Fruit fly (Drosophila melanogaster) whole organism, embryonic: Measurements from ENCODE around the gene lectin-29Ca.

Experiments used
- Bgb ChIP-seq: fragments of 200-800 bp; sonication (Bioruptor generic); IDR thresholded peaks from 2 replicates; pipeline ENCODE4 v1.3.6; 2022; ENCODE audit warnings: missing biosample characterization, missing genetic modification characterization; ENCODE audit not compliant: partially characterized antibody
- CG10147 ChIP-seq: fragments of 200-800 bp; sonication (Bioruptor generic); optimal IDR thresholded peaks from 2 replicates; lab custom pipeline; 2019; ENCODE audit warnings: missing biosample characterization, mild to moderate bottlenecking, missing genetic modification characterization, moderate library complexity
- CG10209 ChIP-seq: fragments of 200-800 bp; sonication (Bioruptor generic); optimal IDR thresholded peaks from 3 replicates; lab custom pipeline; 2017; ENCODE audit warnings: missing biosample characterization, mild to moderate bottlenecking, missing genetic modification characterization, missing genetic modification reagents
- CG13123 ChIP-seq: fragments of 200-800 bp; sonication (Bioruptor generic); optimal IDR thresholded peaks from 2 replicates; lab custom pipeline; 2016; ENCODE audit warnings: missing biosample characterization, missing genetic modification characterization
- CG15073 ChIP-seq: fragments of 200-800 bp; sonication (Bioruptor generic); optimal IDR thresholded peaks from 2 replicates; lab custom pipeline; 2016; ENCODE audit warnings: missing biosample characterization, missing genetic modification characterization
- CG2875 ChIP-seq: fragments of 200-800 bp; sonication (Bioruptor generic); optimal IDR thresholded peaks from 2 replicates; lab custom pipeline; 2017; ENCODE audit warnings: missing biosample characterization, mild to moderate bottlenecking, missing genetic modification characterization, missing genetic modification reagents
- CG2889 ChIP-seq: fragments of 200-800 bp; sonication (Bioruptor generic); IDR thresholded peaks from 3 replicates; pipeline ENCODE4 v1.3.6; 2022; ENCODE audit warnings: missing biosample characterization, missing genetic modification characterization
- CG3065 ChIP-seq: fragments of 200-800 bp; sonication (Bioruptor generic); optimal IDR thresholded peaks from 2 replicates; lab custom pipeline; 2016; ENCODE audit warnings: missing biosample characterization, missing genetic modification characterization
- CG31441 ChIP-seq: fragments of 200-800 bp; sonication (Bioruptor generic); IDR thresholded peaks from 2 replicates; pipeline ENCODE4 v1.3.6; 2022; ENCODE audit warnings: missing biosample characterization, missing genetic modification characterization
- CG43689 ChIP-seq: fragments of 200-800 bp; sonication (Bioruptor generic); IDR thresholded peaks from 2 replicates; pipeline ENCODE4 v1.3.6; 2022; ENCODE audit warnings: missing biosample characterization, missing genetic modification characterization
- CG4424 ChIP-seq: fragments of 200-800 bp; sonication (Bioruptor generic); optimal IDR thresholded peaks from 3 replicates; lab custom pipeline; 2016; ENCODE audit warnings: missing biosample characterization, missing genetic modification characterization
- CG6272 ChIP-seq: fragments of 200-800 bp; sonication (Bioruptor generic); IDR thresholded peaks from 2 replicates; pipeline ENCODE4 v1.3.6; 2022; ENCODE audit warnings: missing biosample characterization, missing genetic modification characterization
- CG6791 ChIP-seq: fragments of 200-800 bp; sonication (Bioruptor generic); IDR thresholded peaks from 3 replicates; pipeline ENCODE4 v1.3.6; 2022; ENCODE audit warnings: missing biosample characterization, missing genetic modification characterization; ENCODE audit not compliant: partially characterized antibody
- CG7271 ChIP-seq: fragments of 200-800 bp; sonication (Bioruptor generic); optimal IDR thresholded peaks from 2 replicates; lab custom pipeline; 2018; ENCODE audit warnings: missing biosample characterization, mild to moderate bottlenecking, missing genetic modification characterization, moderate library complexity
- CG7556 ChIP-seq: fragments of 200-800 bp; sonication (Bioruptor generic); optimal IDR thresholded peaks from 2 replicates; lab custom pipeline; 2017; ENCODE audit warnings: missing biosample characterization, mild to moderate bottlenecking, missing genetic modification characterization
- CG7839 ChIP-seq: fragments of 200-800 bp; sonication (Bioruptor generic); optimal IDR thresholded peaks from 3 replicates; lab custom pipeline; 2018; ENCODE audit warnings: missing biosample characterization, mild to moderate bottlenecking, missing genetic modification characterization, moderate library complexity
- CoRest ChIP-seq: fragments of 200-800 bp; sonication (Bioruptor generic); optimal IDR thresholded peaks from 3 replicates; lab custom pipeline; 2018; ENCODE audit warnings: missing biosample characterization, mild to moderate bottlenecking, missing genetic modification characterization, moderate library complexity
- Dp ChIP-seq: fragments of 200-800 bp; sonication (Bioruptor generic); optimal IDR thresholded peaks from 2 replicates; lab custom pipeline; 2018; ENCODE audit warnings: missing biosample characterization, mild to moderate bottlenecking, missing genetic modification characterization, moderate library complexity
- Ets97D ChIP-seq: fragments of 200-800 bp; sonication (Bioruptor generic); optimal IDR thresholded peaks from 3 replicates; lab custom pipeline; 2016; ENCODE audit warnings: missing biosample characterization, missing genetic modification characterization
- H2.0 ChIP-seq: fragments of 200-800 bp; sonication (Bioruptor generic); IDR thresholded peaks from 2 replicates; pipeline ENCODE4 v1.3.6; 2022; ENCODE audit warnings: missing biosample characterization, missing genetic modification characterization
- HLHmδ ChIP-seq: fragments of 200-800 bp; sonication (Bioruptor generic); optimal IDR thresholded peaks from 2 replicates; lab custom pipeline; 2018; ENCODE audit warnings: missing biosample characterization, mild to moderate bottlenecking, missing genetic modification characterization, moderate library complexity
- Nf-YC ChIP-seq: fragments of 200-800 bp; optimal IDR thresholded peaks from 3 replicates; lab custom pipeline; 2019; ENCODE audit warnings: missing biosample characterization, mild to moderate bottlenecking, missing genetic modification characterization, moderate library complexity
- Side ChIP-seq: fragments of 200-800 bp; sonication (Bioruptor generic); optimal IDR thresholded peaks from 2 replicates; lab custom pipeline; 2016; ENCODE audit warnings: missing biosample characterization, missing genetic modification characterization
- Sry-β ChIP-seq: fragments of 200-800 bp; sonication (Bioruptor generic); optimal IDR thresholded peaks from 2 replicates; lab custom pipeline; 2018; ENCODE audit warnings: missing biosample characterization, mild to moderate bottlenecking, missing genetic modification characterization, moderate library complexity
- Ssrp ChIP-seq: fragments of 200-800 bp; sonication (Bioruptor generic); optimal IDR thresholded peaks from 2 replicates; lab custom pipeline; 2018; ENCODE audit warnings: missing biosample characterization, mild to moderate bottlenecking, missing genetic modification characterization, moderate library complexity
- Vsx1 ChIP-seq: fragments of 200-800 bp; sonication (Bioruptor generic); optimal IDR thresholded peaks from 2 replicates; lab custom pipeline; 2017; ENCODE audit warnings: missing biosample characterization, mild to moderate bottlenecking, missing genetic modification characterization, missing genetic modification reagents
- abd-A ChIP-seq: fragments of 200-800 bp; sonication (Bioruptor generic); optimal IDR thresholded peaks from 3 replicates; lab custom pipeline; 2019; ENCODE audit warnings: missing biosample characterization, mild to moderate bottlenecking, missing genetic modification characterization, moderate library complexity
- aop ChIP-seq: fragments of 200-800 bp; sonication (Bioruptor generic); IDR thresholded peaks from 2 replicates; pipeline ENCODE4 v1.3.6; 2022; ENCODE audit warnings: missing biosample characterization, missing genetic modification characterization
- ase ChIP-seq: fragments of 200-800 bp; sonication (Bioruptor generic); IDR thresholded peaks from 3 replicates; pipeline ENCODE4 v1.3.6; 2022; ENCODE audit warnings: missing biosample characterization, missing genetic modification characterization
- bigmax ChIP-seq: fragments of 200-800 bp; sonication (Bioruptor generic); optimal IDR thresholded peaks from 2 replicates; lab custom pipeline; 2018; ENCODE audit warnings: missing biosample characterization, mild to moderate bottlenecking, missing genetic modification characterization
- cato ChIP-seq: fragments of 200-800 bp; sonication (Bioruptor generic); optimal IDR thresholded peaks from 2 replicates; lab custom pipeline; 2016; ENCODE audit warnings: missing biosample characterization, missing genetic modification characterization, borderline replicate concordance
- corto ChIP-seq: fragments of 200-800 bp; sonication (Bioruptor generic); optimal IDR thresholded peaks from 2 replicates; lab custom pipeline; 2016; ENCODE audit warnings: missing biosample characterization, mild to moderate bottlenecking, missing genetic modification characterization, moderate library complexity
- dati ChIP-seq: fragments of 200-800 bp; sonication (Bioruptor generic); IDR thresholded peaks from 2 replicates; pipeline ENCODE4 v1.3.6; 2022; ENCODE audit warnings: missing biosample characterization, missing genetic modification characterization
- dm ChIP-seq: fragments of 200-800 bp; sonication (Bioruptor generic); optimal IDR thresholded peaks from 3 replicates; lab custom pipeline; 2016; ENCODE audit warnings: missing biosample characterization, missing genetic modification characterization
- dmrt99B ChIP-seq: fragments of 200-800 bp; sonication (Bioruptor generic); optimal IDR thresholded peaks from 2 replicates; lab custom pipeline; 2018; ENCODE audit warnings: missing biosample characterization, mild to moderate bottlenecking, missing genetic modification characterization, moderate library complexity
- exex ChIP-seq: fragments of 200-800 bp; sonication (Bioruptor generic); optimal IDR thresholded peaks from 4 replicates; lab custom pipeline; 2018; ENCODE audit warnings: missing biosample characterization, mild to moderate bottlenecking, missing genetic modification characterization, moderate library complexity
- gcm ChIP-seq: fragments of 200-800 bp; sonication (Bioruptor generic); optimal IDR thresholded peaks from 2 replicates; lab custom pipeline; 2019; ENCODE audit warnings: missing biosample characterization, mild to moderate bottlenecking, missing genetic modification characterization, moderate library complexity
- gsb-n ChIP-seq: fragments of 200-800 bp; sonication (Bioruptor generic); optimal IDR thresholded peaks from 3 replicates; lab custom pipeline; 2018; ENCODE audit warnings: missing biosample characterization, mild to moderate bottlenecking, missing genetic modification characterization
- ind ChIP-seq: fragments of 200-800 bp; sonication (Bioruptor generic); optimal IDR thresholded peaks from 3 replicates; lab custom pipeline; 2016; ENCODE audit warnings: missing biosample characterization, missing genetic modification characterization
- insv ChIP-seq, 2 experiments: fragments of 200-800 bp; sonication (Bioruptor generic); optimal IDR thresholded peaks; 3 replicates each; lab custom pipeline; 2016 to 2018; ENCODE audit warnings: missing biosample characterization in 2 of 2, missing genetic modification characterization in 2 of 2
- jing ChIP-seq: fragments of 200-800 bp; sonication (Bioruptor generic); optimal IDR thresholded peaks from 2 replicates; lab custom pipeline; 2018; ENCODE audit warnings: missing biosample characterization, mild to moderate bottlenecking, missing genetic modification characterization
- pfk ChIP-seq: fragments of 200-800 bp; sonication (Bioruptor generic); optimal IDR thresholded peaks from 2 replicates; lab custom pipeline; 2018; ENCODE audit warnings: missing biosample characterization, mild to moderate bottlenecking, missing genetic modification characterization, moderate library complexity
- salm ChIP-seq: fragments of 200-800 bp; sonication (Bioruptor generic); optimal IDR thresholded peaks from 2 replicates; lab custom pipeline; 2018; ENCODE audit warnings: missing biosample characterization, mild to moderate bottlenecking, missing genetic modification characterization
- schlank ChIP-seq: fragments of 200-800 bp; sonication (Bioruptor generic); optimal IDR thresholded peaks from 2 replicates; lab custom pipeline; 2018; ENCODE audit warnings: missing biosample characterization, mild to moderate bottlenecking, missing genetic modification characterization
- scrt ChIP-seq: fragments of 200-800 bp; sonication (Bioruptor generic); optimal IDR thresholded peaks from 2 replicates; lab custom pipeline; 2018; ENCODE audit warnings: missing biosample characterization, mild to moderate bottlenecking, missing genetic modification characterization, moderate library complexity
- sima ChIP-seq: fragments of 200-800 bp; sonication (Bioruptor generic); optimal IDR thresholded peaks from 2 replicates; lab custom pipeline; 2016; ENCODE audit warnings: missing biosample characterization, missing genetic modification characterization
- sug ChIP-seq: fragments of 200-800 bp; optimal IDR thresholded peaks from 2 replicates; lab custom pipeline; 2019; ENCODE audit warnings: missing biosample characterization, mild to moderate bottlenecking, missing genetic modification characterization, moderate library complexity
- toy ChIP-seq: fragments of 200-800 bp; sonication (Bioruptor generic); IDR thresholded peaks from 2 replicates; pipeline ENCODE4 v1.3.6; 2022; ENCODE audit warnings: missing biosample characterization, missing genetic modification characterization
- usp ChIP-seq: fragments of >200 bp; optimal IDR thresholded peaks from 2 replicates; lab custom pipeline; 2017; ENCODE audit warnings: missing biosample characterization, missing genetic modification characterization

The lectin-29Ca gene

dm6 chr2L:8361204-8361952 is 32.7 kb downstream of the lectin-29Ca start (continued):
- peak; percentile 12 for TF ChIP-seq pfk (GFP tag; lab: Kevin White, UChicago)
- peak; percentile 19 for TF ChIP-seq Ets97D (GFP tag; lab: Kevin White, UChicago)
- no peak for TF ChIP-seq gcm (GFP tag; lab: Kevin White, UChicago)
- TF ChIP-seq schlank (tag; lab: Kevin White, UChicago) = no peak
- peak; percentile 17 for TF ChIP-seq Ssrp (tag; lab: Kevin White, UChicago)
- no peak for TF ChIP-seq Nf-YC (tag; lab: Kevin White, UChicago)
- peak; percentile 37 for TF ChIP-seq CoRest (tag; lab: Kevin White, UChicago)
- no peak for TF ChIP-seq CG2889 (GFP tag; lab: Robert Waterston, UW)
- peak; percentile 8 for TF ChIP-seq exex (tag; lab: Kevin White, UChicago)
- no peak for TF ChIP-seq CG7271 (tag; lab: Kevin White, UChicago)
- no peak for TF ChIP-seq Dp
- TF ChIP-seq HLHmδ = no peak
- TF ChIP-seq CG10147 = no peak
- no peak for TF ChIP-seq Side (GFP tag; lab: Kevin White, UChicago)
- TF ChIP-seq CG7839 (tag; lab: Kevin White, UChicago) = no peak
- TF ChIP-seq aop (GFP tag; lab: Robert Waterston, UW) = no peak
- peak; percentile 14 for TF ChIP-seq CG4424 (GFP tag; lab: Kevin White, UChicago)
- TF ChIP-seq corto (GFP tag; lab: Kevin White, UChicago) = no peak
- no peak for TF ChIP-seq CG43689 (GFP tag; lab: Robert Waterston, UW)
- peak; percentile 55 for TF ChIP-seq dmrt99B (tag; lab: Kevin White, UChicago)
- no peak for TF ChIP-seq scrt (GFP tag; lab: Kevin White, UChicago)
- no peak for TF ChIP-seq CG6272 (GFP tag; lab: Robert Waterston, UW)
- TF ChIP-seq CG15073 = no peak
- no peak for TF ChIP-seq CG13123
- no peak for TF ChIP-seq salm
- no peak for TF ChIP-seq CG6791 (GFP tag; lab: Robert Waterston, UW)
- TF ChIP-seq insv (GFP tag; optimal IDR thresholded peaks at IDR 0.05; lab: Kevin White, UChicago) = no peak
- TF ChIP-seq toy (GFP tag; lab: Robert Waterston, UW) = no peak
- TF ChIP-seq dati (GFP tag; lab: Robert Waterston, UW) = no peak
- TF ChIP-seq Sry-β (GFP tag; lab: Kevin White, UChicago) = no peak
- TF ChIP-seq Bgb (GFP tag; lab: Robert Waterston, UW) = no peak
- peak; percentile 16 for TF ChIP-seq CG10209 (GFP tag; lab: Kevin White, UChicago)
- TF ChIP-seq CG3065 (GFP tag; lab: Kevin White, UChicago) = no peak
- no peak for TF ChIP-seq Vsx1 (GFP tag; lab: Kevin White, UChicago)
- 0 out of 3 replicates have a peak, but pooled peaks have one; percentile 14 for TF ChIP-seq ase (GFP tag; lab: Robert Waterston, UW)
- TF ChIP-seq CG2875 = no peak
- TF ChIP-seq sug (tag; lab: Kevin White, UChicago) = no peak
- no peak for TF ChIP-seq sima (GFP tag; lab: Kevin White, UChicago)
- no peak for TF ChIP-seq abd-A (tag; lab: Kevin White, UChicago)
- 0 out of 2 replicates have a peak, but pooled peaks have one; percentile 20 for TF ChIP-seq CG31441 (GFP tag; lab: Robert Waterston, UW)
- TF ChIP-seq gsb-n = no peak
- no peak for TF ChIP-seq dm (GFP tag; lab: Kevin White, UChicago)
- TF ChIP-seq CG7556 (GFP tag; lab: Kevin White, UChicago) = peak; percentile 44
- no peak for TF ChIP-seq jing (GFP tag; lab: Kevin White, UChicago)
- TF ChIP-seq usp (GFP tag; lab: Kevin White, UChicago) = no peak
- TF ChIP-seq cato (GFP tag; lab: Kevin White, UChicago) = no peak
- no peak for TF ChIP-seq bigmax
- TF ChIP-seq ind (GFP tag; lab: Kevin White, UChicago) = peak; percentile 2
- no peak for TF ChIP-seq H2.0
